Fruit fly (Drosophila melanogaster) whole organism, pupa: ENCODE measurements around the gene Cerk.

Experiments used
- CG12605 ChIP-seq: fragments of 200-800 bp; sonication (Bioruptor generic); IDR thresholded peaks from 2 replicates; pipeline ENCODE4 v1.3.6; 2022; ENCODE audit warnings: missing biosample characterization, missing genetic modification characterization
- CG13204 ChIP-seq: fragments of 200-800 bp; sonication (Bioruptor generic); optimal IDR thresholded peaks from 2 replicates; lab custom pipeline; 2018; ENCODE audit warnings: missing biosample characterization, mild to moderate bottlenecking, missing genetic modification characterization, moderate library complexity
- CG34367 ChIP-seq: fragments of 200-800 bp; sonication (Bioruptor generic); optimal IDR thresholded peaks from 2 replicates; lab custom pipeline; 2018; ENCODE audit warnings: missing biosample characterization, mild to moderate bottlenecking, missing genetic modification characterization
- EcR ChIP-seq: fragments of 200-800 bp; sonication (Bioruptor generic); optimal IDR thresholded peaks from 3 replicates; lab custom pipeline; 2019; ENCODE audit warnings: missing biosample characterization, missing genetic modification characterization, mild to moderate bottlenecking, moderate library complexity, missing genetic modification reagents
- Pif1B ChIP-seq: fragments of 200-800 bp; sonication (Bioruptor generic); optimal IDR thresholded peaks from 3 replicates; lab custom pipeline; 2016; ENCODE audit warnings: missing biosample characterization, missing genetic modification characterization
- rn ChIP-seq: fragments of 200-800 bp; sonication (Bioruptor generic); IDR thresholded peaks from 2 replicates; pipeline ENCODE4 v1.3.6; 2022; ENCODE audit warnings: missing biosample characterization, missing genetic modification characterization

dm6 chr3R:5354373-5355134, 13.6 kb downstream of the Cerk start, which contains the start of the genes CG11999 and CG1161:
- TF ChIP-seq CG34367 (tag; lab: Kevin White, UChicago) = no peak
- TF ChIP-seq CG13204 (GFP tag; lab: Kevin White, UChicago) = no peak
- no peak for TF ChIP-seq EcR (GFP tag; lab: Kevin White, UChicago)
- no peak for TF ChIP-seq CG12605 (GFP tag; lab: Robert Waterston, UW)
- no peak for TF ChIP-seq rn
- no peak for TF ChIP-seq Pif1B (GFP tag; lab: Kevin White, UChicago)
